Fruit fly (Drosophila melanogaster) whole organism, embryonic: ENCODE results near the gene CG15431.
A peak's percentile ranks its signal among the peaks of the same experiment; 100 is the strongest.

Experiments used
- Blimp-1 ChIP-seq: fragments of 200-800 bp; sonication (Bioruptor generic); optimal IDR thresholded peaks from 3 replicates; lab custom pipeline; 2018; ENCODE audit warnings: missing biosample characterization, missing genetic modification characterization, mild to moderate bottlenecking, moderate library complexity, missing genetic modification reagents
- Bteb2 ChIP-seq: fragments of 200-800 bp; sonication (Bioruptor generic); optimal IDR thresholded peaks from 2 replicates; lab custom pipeline; 2016; ENCODE audit warnings: missing biosample characterization, missing genetic modification characterization
- CG10959 ChIP-seq: fragments of 200-800 bp; sonication (Bioruptor generic); IDR thresholded peaks from 2 replicates; pipeline ENCODE4 v1.3.6; 2022; ENCODE audit warnings: missing biosample characterization, missing genetic modification characterization
- CG11247 ChIP-seq: fragments of 200-800 bp; sonication (Bioruptor generic); IDR thresholded peaks from 2 replicates; pipeline ENCODE4 v1.3.6; 2022; ENCODE audit warnings: missing biosample characterization, missing genetic modification characterization
- CG11695 ChIP-seq: fragments of 200-800 bp; sonication (Bioruptor generic); IDR thresholded peaks from 3 replicates; pipeline ENCODE4 v1.3.6; 2022; ENCODE audit warnings: missing biosample characterization, missing genetic modification characterization
- CG12219 ChIP-seq: fragments of 200-800 bp; sonication (Bioruptor generic); optimal IDR thresholded peaks from 3 replicates; lab custom pipeline; 2018; ENCODE audit warnings: missing biosample characterization, mild to moderate bottlenecking, missing genetic modification characterization
- CG12236 ChIP-seq: fragments of 200-800 bp; sonication (Bioruptor generic); optimal IDR thresholded peaks from 2 replicates; lab custom pipeline; 2016; ENCODE audit warnings: missing biosample characterization, missing genetic modification characterization
- CG1233 ChIP-seq: fragments of 200-800 bp; sonication (Bioruptor generic); optimal IDR thresholded peaks from 4 replicates; lab custom pipeline; 2018; ENCODE audit warnings: missing biosample characterization, mild to moderate bottlenecking, missing genetic modification characterization
- CG12659 ChIP-seq: fragments of 200-800 bp; sonication (Bioruptor generic); optimal IDR thresholded peaks from 3 replicates; lab custom pipeline; 2017; ENCODE audit warnings: mild to moderate bottlenecking, missing biosample characterization, missing genetic modification reagents, missing genetic modification characterization
- CG14710 ChIP-seq: fragments of 200-800 bp; sonication (Bioruptor generic); optimal IDR thresholded peaks from 3 replicates; lab custom pipeline; 2019; ENCODE audit warnings: missing biosample characterization, mild to moderate bottlenecking, missing genetic modification characterization, moderate library complexity
- CG1792 ChIP-seq: fragments of 200-800 bp; sonication (Bioruptor generic); optimal IDR thresholded peaks from 2 replicates; lab custom pipeline; 2016; ENCODE audit warnings: missing biosample characterization, missing genetic modification characterization
- CG2120 ChIP-seq: fragments of 200-800 bp; sonication (Bioruptor generic); optimal IDR thresholded peaks from 3 replicates; lab custom pipeline; 2016; ENCODE audit warnings: missing biosample characterization, missing genetic modification characterization
- CG30403 ChIP-seq: fragments of 200-800 bp; sonication (Bioruptor generic); optimal IDR thresholded peaks from 3 replicates; lab custom pipeline; 2016; ENCODE audit warnings: missing biosample characterization, missing genetic modification characterization
- CG31224 ChIP-seq: fragments of 200-800 bp; sonication (Bioruptor generic); IDR thresholded peaks from 2 replicates; pipeline ENCODE4 v1.3.6; 2022; ENCODE audit warnings: missing biosample characterization, missing genetic modification characterization
- CG31365 ChIP-seq: fragments of 200-800 bp; sonication (Bioruptor generic); optimal IDR thresholded peaks from 2 replicates; lab custom pipeline; 2018; ENCODE audit warnings: missing biosample characterization, mild to moderate bottlenecking, missing genetic modification characterization
- CG32532 ChIP-seq: fragments of 200-800 bp; sonication (Bioruptor generic); IDR thresholded peaks from 2 replicates; pipeline ENCODE4 v1.3.6; 2022; ENCODE audit warnings: missing biosample characterization, missing genetic modification characterization
- CG32767 ChIP-seq: fragments of 200-800 bp; sonication (Bioruptor generic); IDR thresholded peaks from 2 replicates; pipeline ENCODE4 v1.3.6; 2022; ENCODE audit warnings: missing biosample characterization, missing genetic modification characterization
- CG34376 ChIP-seq: fragments of 200-800 bp; sonication (Bioruptor generic); optimal IDR thresholded peaks from 2 replicates; lab custom pipeline; 2018; ENCODE audit warnings: missing biosample characterization, mild to moderate bottlenecking, missing genetic modification characterization
- CG42726 ChIP-seq: fragments of 200-800 bp; sonication (Bioruptor generic); IDR thresholded peaks from 2 replicates; pipeline ENCODE4 v1.3.6; 2022; ENCODE audit warnings: missing biosample characterization, missing genetic modification characterization; ENCODE audit not compliant: partially characterized antibody
- CG4617 ChIP-seq: fragments of 200-800 bp; sonication (Bioruptor generic); optimal IDR thresholded peaks from 3 replicates; lab custom pipeline; 2016; ENCODE audit warnings: missing biosample characterization, missing genetic modification characterization, borderline replicate concordance
- CG7556 ChIP-seq: fragments of 200-800 bp; sonication (Bioruptor generic); optimal IDR thresholded peaks from 2 replicates; lab custom pipeline; 2017; ENCODE audit warnings: missing biosample characterization, mild to moderate bottlenecking, missing genetic modification characterization
- CG8359 ChIP-seq: fragments of 200-800 bp; sonication (Bioruptor generic); optimal IDR thresholded peaks from 2 replicates; lab custom pipeline; 2017; ENCODE audit warnings: missing biosample characterization, mild to moderate bottlenecking, missing genetic modification characterization, borderline replicate concordance
- CG8944 ChIP-seq: fragments of 200-800 bp; sonication (Bioruptor generic); optimal IDR thresholded peaks from 3 replicates; lab custom pipeline; 2016; ENCODE audit warnings: missing biosample characterization, missing genetic modification characterization
- CG9876 ChIP-seq: fragments of 200-800 bp; sonication (Bioruptor generic); optimal IDR thresholded peaks from 2 replicates; lab custom pipeline; 2016; ENCODE audit warnings: missing biosample characterization, missing genetic modification characterization
- Camta ChIP-seq: fragments of 200-800 bp; sonication (Bioruptor generic); optimal IDR thresholded peaks from 2 replicates; lab custom pipeline; 2016; ENCODE audit warnings: missing biosample characterization, missing genetic modification characterization
- Chrac-16 ChIP-seq: fragments of 200-800 bp; sonication (Bioruptor generic); optimal IDR thresholded peaks from 3 replicates; lab custom pipeline; 2016; ENCODE audit warnings: missing biosample characterization, missing genetic modification characterization
- Dbx ChIP-seq: fragments of 200-800 bp; sonication (Bioruptor generic); IDR thresholded peaks from 3 replicates; pipeline ENCODE4 v1.3.6; 2022; ENCODE audit warnings: missing biosample characterization, missing genetic modification characterization
- Dek ChIP-seq: fragments of 200-800 bp; sonication (Bioruptor generic); optimal IDR thresholded peaks from 3 replicates; lab custom pipeline; 2019; ENCODE audit warnings: missing biosample characterization, mild to moderate bottlenecking, missing genetic modification characterization, moderate library complexity
- Dfd ChIP-seq, 2 experiments: fragments of >200 bp; optimal IDR thresholded peaks; 2 replicates each; lab custom pipeline; 2017; ENCODE audit warnings: missing biosample characterization in 2 of 2, missing genetic modification characterization in 2 of 2
- Ets65A ChIP-seq: fragments of 200-800 bp; sonication (Bioruptor generic); peaks from one replicate; lab custom pipeline; 2016; ENCODE audit warnings: missing biosample characterization, missing genetic modification characterization
- Fer1 ChIP-seq: fragments of 200-800 bp; sonication (Bioruptor generic); optimal IDR thresholded peaks from 2 replicates; lab custom pipeline; 2017; ENCODE audit warnings: missing biosample characterization, mild to moderate bottlenecking, missing genetic modification characterization
- Fer3 ChIP-seq: fragments of 200-800 bp; sonication (Bioruptor generic); optimal IDR thresholded peaks from 2 replicates; lab custom pipeline; 2018; ENCODE audit warnings: missing biosample characterization, mild to moderate bottlenecking, missing genetic modification characterization, moderate library complexity
- HLH54F ChIP-seq: fragments of 200-800 bp; sonication (Bioruptor generic); optimal IDR thresholded peaks from 3 replicates; lab custom pipeline; 2016; ENCODE audit warnings: missing biosample characterization, missing genetic modification characterization
- Hmr ChIP-seq: fragments of 200-800 bp; sonication (Bioruptor generic); optimal IDR thresholded peaks from 3 replicates; lab custom pipeline; 2017; ENCODE audit warnings: mild to moderate bottlenecking, missing biosample characterization, missing genetic modification reagents, missing genetic modification characterization
- Hr78 ChIP-seq, 2 experiments: fragments of 200-800 bp in 1 of 2; fragments of >200 bp in 1 of 2; sonication (Bioruptor generic) in 1 of 2; optimal IDR thresholded peaks; 2 replicates each; lab custom pipeline; 2017 to 2019; ENCODE audit warnings: missing biosample characterization in 2 of 2, missing genetic modification characterization in 2 of 2, mild to moderate bottlenecking in 1 of 2, moderate library complexity in 1 of 2
- Lhr ChIP-seq: fragments of 200-800 bp; sonication (Bioruptor generic); optimal IDR thresholded peaks from 3 replicates; lab custom pipeline; 2017; ENCODE audit warnings: mild to moderate bottlenecking, missing biosample characterization, missing genetic modification reagents, missing genetic modification characterization
- Med ChIP-seq: fragments of 200-800 bp; sonication (Bioruptor generic); peaks from one replicate; lab custom pipeline; 2016; ENCODE audit warnings: missing biosample characterization, missing genetic modification characterization, mild to moderate bottlenecking, inconsistent platforms, moderate library complexity
- Meics ChIP-seq: fragments of 200-800 bp; sonication (Bioruptor generic); optimal IDR thresholded peaks from 2 replicates; lab custom pipeline; 2017; ENCODE audit warnings: missing biosample characterization, mild to moderate bottlenecking, missing genetic modification characterization
- Neu2 ChIP-seq: fragments of 200-800 bp; sonication (Bioruptor generic); optimal IDR thresholded peaks from 3 replicates; lab custom pipeline; 2016; ENCODE audit warnings: missing biosample characterization, missing genetic modification characterization, borderline replicate concordance
- Oaz ChIP-seq: fragments of 200-800 bp; sonication (Bioruptor generic); IDR thresholded peaks from 2 replicates; pipeline ENCODE4 v1.3.6; 2022; ENCODE audit warnings: missing biosample characterization, missing genetic modification characterization
- YL-1 ChIP-seq: fragments of 200-800 bp; sonication (Bioruptor generic); optimal IDR thresholded peaks from 3 replicates; lab custom pipeline; 2017; ENCODE audit warnings: missing biosample characterization, mild to moderate bottlenecking, missing genetic modification characterization
- exex ChIP-seq: fragments of 200-800 bp; sonication (Bioruptor generic); optimal IDR thresholded peaks from 4 replicates; lab custom pipeline; 2018; ENCODE audit warnings: missing biosample characterization, mild to moderate bottlenecking, missing genetic modification characterization, moderate library complexity
- jing ChIP-seq: fragments of 200-800 bp; sonication (Bioruptor generic); optimal IDR thresholded peaks from 2 replicates; lab custom pipeline; 2018; ENCODE audit warnings: missing biosample characterization, mild to moderate bottlenecking, missing genetic modification characterization
- kni ChIP-seq: fragments of 200-800 bp; sonication (Bioruptor generic); optimal IDR thresholded peaks from 3 replicates; lab custom pipeline; 2017; ENCODE audit warnings: mild to moderate bottlenecking, missing biosample characterization, missing genetic modification reagents, missing genetic modification characterization
- maf-S ChIP-seq: fragments of 200-800 bp; sonication (Bioruptor generic); optimal IDR thresholded peaks from 2 replicates; lab custom pipeline; 2016; ENCODE audit warnings: missing biosample characterization, missing genetic modification characterization
- nmo ChIP-seq: fragments of 200-800 bp; sonication (Bioruptor generic); optimal IDR thresholded peaks from 2 replicates; lab custom pipeline; 2018; ENCODE audit warnings: missing biosample characterization, mild to moderate bottlenecking, missing genetic modification characterization, moderate library complexity
- onecut ChIP-seq: fragments of 200-800 bp; sonication (Bioruptor generic); IDR thresholded peaks from 2 replicates; pipeline ENCODE4 v1.3.6; 2022; ENCODE audit warnings: missing biosample characterization, missing genetic modification characterization
- pita ChIP-seq: fragments of 200-800 bp; sonication (Bioruptor generic); optimal IDR thresholded peaks from 2 replicates; lab custom pipeline; 2017; ENCODE audit warnings: missing biosample characterization, mild to moderate bottlenecking, missing genetic modification characterization
- sisA ChIP-seq: fragments of 200-800 bp; sonication (Bioruptor generic); IDR thresholded peaks from 2 replicates; pipeline ENCODE4 v1.3.6; 2022; ENCODE audit warnings: missing biosample characterization, missing genetic modification characterization
- tx ChIP-seq: fragments of 200-800 bp; sonication (Bioruptor generic); optimal IDR thresholded peaks from 2 replicates; lab custom pipeline; 2016; ENCODE audit warnings: missing biosample characterization, missing genetic modification characterization
- z ChIP-seq: fragments of 200-800 bp; sonication (Bioruptor generic); IDR thresholded peaks from 3 replicates; pipeline ENCODE4 v1.3.6; 2022; ENCODE audit warnings: missing biosample characterization, missing genetic modification characterization

Gene CG15431

dm6 chr2L:4456539-4456994 is 15.5 kb upstream of the CG15431 start, which contains the start of gene Gs1l (continued):
- TF ChIP-seq pita: no peak
- peak; percentile 24 for TF ChIP-seq CG2120 (GFP tag; lab: Kevin White, UChicago)
- no peak for TF ChIP-seq z (GFP tag; lab: Robert Waterston, UW)
- TF ChIP-seq Fer3: peak; percentile 5
- TF ChIP-seq HLH54F: no peak
- TF ChIP-seq CG32532: peak; percentile 33; the same call in 1 of the 2 replicates
- TF ChIP-seq sisA (GFP tag; lab: Robert Waterston, UW): no peak
- no peak for TF ChIP-seq CG1233 (GFP tag; lab: Kevin White, UChicago)
- TF ChIP-seq CG11695 (GFP tag; lab: Robert Waterston, UW): no peak
- no peak for TF ChIP-seq onecut
- TF ChIP-seq Neu2 (GFP tag; lab: Kevin White, UChicago): no peak
- TF ChIP-seq YL-1 (GFP tag; lab: Kevin White, UChicago): peak; percentile 18
- peak; percentile 42 for TF ChIP-seq Fer1
- no peak for TF ChIP-seq tx (GFP tag; lab: Kevin White, UChicago)
- no peak for TF ChIP-seq exex (tag; lab: Kevin White, UChicago)
- peak; percentile 19 for TF ChIP-seq Meics (GFP tag; lab: Kevin White, UChicago)
- TF ChIP-seq Bteb2 (GFP tag; lab: Kevin White, UChicago): no peak
- TF ChIP-seq Dbx (GFP tag; lab: Robert Waterston, UW): peak; percentile 76; the same call in 2 of the 3 replicates
- peak; percentile 82 for TF ChIP-seq Med
- no peak for TF ChIP-seq nmo (GFP tag; lab: Kevin White, UChicago)
- no peak for TF ChIP-seq CG30403 (GFP tag; lab: Kevin White, UChicago)
- no peak for TF ChIP-seq CG1792 (GFP tag; lab: Kevin White, UChicago)
- TF ChIP-seq Dek (tag; lab: Kevin White, UChicago): peak; percentile 38
- no peak for TF ChIP-seq Oaz
- TF ChIP-seq CG14710 (tag; lab: Kevin White, UChicago): peak; percentile 16
- TF ChIP-seq CG31365 (tag; lab: Kevin White, UChicago): no peak
- TF ChIP-seq CG11247 (GFP tag; lab: Robert Waterston, UW): 0 out of 2 replicates have a peak, but pooled peaks have one; percentile 22
- no peak for TF ChIP-seq CG9876 (GFP tag; lab: Kevin White, UChicago)
- TF ChIP-seq Hr78 (GFP tag; optimal IDR thresholded peaks at IDR 0.05; lab: Kevin White, UChicago): peak in 1 of 2 experiments; percentile 55
- TF ChIP-seq Chrac-16 (GFP tag; lab: Kevin White, UChicago): no peak
- no peak for TF ChIP-seq CG7556 (GFP tag; lab: Kevin White, UChicago)
- TF ChIP-seq CG12659 (GFP tag; lab: Kevin White, UChicago): peak; percentile 40
- no peak for TF ChIP-seq CG12236
- no peak for TF ChIP-seq Dfd (GFP tag; optimal IDR thresholded peaks at IDR 0.05; lab: Kevin White, UChicago)
- TF ChIP-seq maf-S: no peak
- TF ChIP-seq CG34376: peak; percentile 36
- TF ChIP-seq kni (GFP tag; lab: Kevin White, UChicago): no peak
- TF ChIP-seq CG42726: no peak
- no peak for TF ChIP-seq CG12219 (GFP tag; lab: Kevin White, UChicago)
- TF ChIP-seq Lhr (GFP tag; lab: Kevin White, UChicago): no peak
- no peak for TF ChIP-seq jing (GFP tag; lab: Kevin White, UChicago)
- TF ChIP-seq CG8359 (GFP tag; lab: Kevin White, UChicago): no peak
- TF ChIP-seq CG31224: no peak
- no peak for TF ChIP-seq CG10959 (GFP tag; lab: Robert Waterston, UW)
- no peak for TF ChIP-seq Ets65A (GFP tag; lab: Kevin White, UChicago)
- no peak for TF ChIP-seq CG32767
- TF ChIP-seq CG8944 (GFP tag; lab: Kevin White, UChicago): no peak
- no peak for TF ChIP-seq CG4617 (GFP tag; lab: Kevin White, UChicago)
- no peak for TF ChIP-seq Camta (GFP tag; lab: Kevin White, UChicago)
- no peak for TF ChIP-seq Hmr (GFP tag; lab: Kevin White, UChicago)
- peak; percentile 22 for TF ChIP-seq Blimp-1 (GFP tag; lab: Kevin White, UChicago)
